Worm (Caenorhabditis elegans): ENCODE measurements around the gene C17C3.6.

DNA sequence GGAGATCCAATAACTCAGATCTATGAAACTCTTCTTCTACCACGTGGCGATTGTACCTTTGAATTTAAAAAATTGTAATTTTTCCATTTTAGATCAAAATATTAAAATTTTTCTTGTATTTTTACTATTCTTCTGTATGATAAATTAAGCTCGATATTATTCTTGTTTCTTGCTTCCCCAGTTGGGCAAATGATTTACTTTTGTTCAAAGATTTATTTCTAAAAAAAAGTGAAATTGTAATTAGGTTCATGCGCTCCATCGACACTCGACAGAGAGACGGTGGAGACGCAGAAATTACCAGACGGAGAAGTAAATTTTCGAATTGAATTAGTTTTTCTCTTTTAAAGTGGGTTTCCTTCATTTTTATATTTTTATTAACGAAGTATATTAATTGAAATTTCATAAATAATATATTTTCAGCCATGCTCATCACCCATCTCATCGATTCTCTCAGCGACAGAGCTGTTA, 44.0 kb upstream of the C17C3.6 start, which contains the start of gene npp-24:
- TF ChIP-seq dpl-1 (GFP tag; optimal IDR thresholded peaks at IDR 0.05) (no peak), dmd-8 (GFP tag; IDR thresholded peaks at IDR 0.05) (no peak), ama-1 (optimal IDR thresholded peaks at IDR 0.05) (no peak), nhr-77 (tag; optimal IDR thresholded peaks at IDR 0.05) (no peak), fkh-10 (GFP tag; optimal IDR thresholded peaks at IDR 0.05) (no peak), unc-62 (GFP tag; optimal IDR thresholded peaks at IDR 0.05 in 1 of 2) (no peak), unc-62 (tag; optimal IDR thresholded peaks at IDR 0.05) (no peak), aha-1 (tag) (no peak), lin-39 (tag; optimal IDR thresholded peaks at IDR 0.05) (no peak), ztf-11 (tag; optimal IDR thresholded peaks at IDR 0.05) (no peak), lin-38 (GFP tag; IDR thresholded peaks at IDR 0.05) (no peak), F10B5.3 (tag; optimal IDR thresholded peaks at IDR 0.05) (no peak), R02D3.7 (tag; optimal IDR thresholded peaks at IDR 0.05) (no peak), jun-1 (tag; optimal IDR thresholded peaks at IDR 0.05) (no peak), nhr-237 (tag; optimal IDR thresholded peaks at IDR 0.05) (no peak)

All from whole organism, L4 larva.